Fruit fly (Drosophila melanogaster) whole organism, embryonic: ENCODE results near the gene solo.

Experiments used
- Ada2b ChIP-seq: fragments of 200-800 bp; sonication (Bioruptor generic); IDR thresholded peaks from 2 replicates; pipeline ENCODE4 v1.3.6; 2022; ENCODE audit warnings: missing biosample characterization, missing genetic modification characterization
- Aef1 ChIP-seq: fragments of 200-800 bp; sonication (Bioruptor generic); IDR thresholded peaks from 3 replicates; pipeline ENCODE4 v1.3.6; 2022; ENCODE audit warnings: missing biosample characterization, missing genetic modification characterization
- Atf6 ChIP-seq: fragments of 200-800 bp; sonication (Bioruptor generic); IDR thresholded peaks from 2 replicates; pipeline ENCODE4 v1.3.6; 2022; ENCODE audit warnings: missing biosample characterization, missing genetic modification characterization
- CG10267 ChIP-seq: fragments of 200-800 bp; sonication (Bioruptor generic); optimal IDR thresholded peaks from 2 replicates; lab custom pipeline; 2018; ENCODE audit warnings: missing biosample characterization, mild to moderate bottlenecking, missing genetic modification characterization, moderate library complexity
- CG10321 ChIP-seq: fragments of 200-800 bp; sonication (Bioruptor generic); IDR thresholded peaks from 2 replicates; pipeline ENCODE4 v1.3.6; 2022; ENCODE audit warnings: missing biosample characterization, missing genetic modification characterization
- CG15601 ChIP-seq: fragments of 200-800 bp; sonication (Bioruptor generic); optimal IDR thresholded peaks from 3 replicates; lab custom pipeline; 2019; ENCODE audit warnings: missing biosample characterization, mild to moderate bottlenecking, missing genetic modification characterization, moderate library complexity
- CG1603 ChIP-seq: fragments of 200-800 bp; sonication (Bioruptor generic); optimal IDR thresholded peaks from 2 replicates; lab custom pipeline; 2019; ENCODE audit warnings: missing biosample characterization, mild to moderate bottlenecking, missing genetic modification characterization, moderate library complexity
- CG31224 ChIP-seq: fragments of 200-800 bp; sonication (Bioruptor generic); IDR thresholded peaks from 2 replicates; pipeline ENCODE4 v1.3.6; 2022; ENCODE audit warnings: missing biosample characterization, missing genetic modification characterization
- CG33213 ChIP-seq: fragments of 200-800 bp; sonication (Bioruptor generic); optimal IDR thresholded peaks from 3 replicates; lab custom pipeline; 2016; ENCODE audit warnings: missing biosample characterization, missing genetic modification characterization
- CG42726 ChIP-seq: fragments of 200-800 bp; sonication (Bioruptor generic); IDR thresholded peaks from 2 replicates; pipeline ENCODE4 v1.3.6; 2022; ENCODE audit warnings: missing biosample characterization, missing genetic modification characterization; ENCODE audit not compliant: partially characterized antibody
- CG4328 ChIP-seq: fragments of 200-800 bp; sonication (Bioruptor generic); optimal IDR thresholded peaks from 3 replicates; lab custom pipeline; 2017; ENCODE audit warnings: missing biosample characterization, missing genetic modification reagents, missing genetic modification characterization
- CG7357 ChIP-seq: fragments of 200-800 bp; sonication (Bioruptor generic); IDR thresholded peaks from 3 replicates; pipeline ENCODE4 v1.3.6; 2022; ENCODE audit warnings: missing biosample characterization, missing genetic modification characterization
- CG7372 ChIP-seq: fragments of 200-800 bp; sonication (Bioruptor generic); IDR thresholded peaks from 2 replicates; pipeline ENCODE4 v1.3.6; 2022; ENCODE audit warnings: missing biosample characterization, missing genetic modification characterization
- CG8359 ChIP-seq: fragments of 200-800 bp; sonication (Bioruptor generic); optimal IDR thresholded peaks from 2 replicates; lab custom pipeline; 2017; ENCODE audit warnings: missing biosample characterization, mild to moderate bottlenecking, missing genetic modification characterization, borderline replicate concordance
- CG8478 ChIP-seq: fragments of >200 bp; optimal IDR thresholded peaks from 2 replicates; lab custom pipeline; 2018
- CG9932 ChIP-seq: fragments of 200-800 bp; sonication (Bioruptor generic); IDR thresholded peaks from 2 replicates; pipeline ENCODE4 v1.3.6; 2022; ENCODE audit warnings: missing biosample characterization, missing genetic modification characterization
- CHES-1-like ChIP-seq: fragments of 200-800 bp; sonication (Bioruptor generic); optimal IDR thresholded peaks from 2 replicates; lab custom pipeline; 2016; ENCODE audit warnings: missing biosample characterization, missing genetic modification characterization
- Chrac-16 ChIP-seq: fragments of 200-800 bp; sonication (Bioruptor generic); optimal IDR thresholded peaks from 3 replicates; lab custom pipeline; 2016; ENCODE audit warnings: missing biosample characterization, missing genetic modification characterization
- CoRest ChIP-seq: fragments of 200-800 bp; sonication (Bioruptor generic); optimal IDR thresholded peaks from 3 replicates; lab custom pipeline; 2018; ENCODE audit warnings: missing biosample characterization, mild to moderate bottlenecking, missing genetic modification characterization, moderate library complexity
- Dip3 ChIP-seq: fragments of 200-800 bp; sonication (Bioruptor generic); optimal IDR thresholded peaks from 3 replicates; lab custom pipeline; 2016; ENCODE audit warnings: missing biosample characterization, missing genetic modification characterization
- Fer3 ChIP-seq: fragments of 200-800 bp; sonication (Bioruptor generic); optimal IDR thresholded peaks from 2 replicates; lab custom pipeline; 2018; ENCODE audit warnings: missing biosample characterization, mild to moderate bottlenecking, missing genetic modification characterization, moderate library complexity
- HLH3B ChIP-seq: fragments of 200-800 bp; sonication (Bioruptor generic); IDR thresholded peaks from 2 replicates; pipeline ENCODE4 v1.3.6; 2022; ENCODE audit warnings: missing biosample characterization, missing genetic modification characterization
- HLH4C ChIP-seq: fragments of 200-800 bp; sonication (Bioruptor generic); IDR thresholded peaks from 3 replicates; pipeline ENCODE4 v1.3.6; 2022; ENCODE audit warnings: missing biosample characterization, missing genetic modification characterization; ENCODE audit not compliant: partially characterized antibody
- Hand ChIP-seq: fragments of 200-800 bp; sonication (Bioruptor generic); optimal IDR thresholded peaks from 2 replicates; lab custom pipeline; 2017; ENCODE audit warnings: mild to moderate bottlenecking, missing biosample characterization, missing genetic modification reagents, missing genetic modification characterization
- Hey ChIP-seq: fragments of 200-800 bp; sonication (Bioruptor generic); optimal IDR thresholded peaks from 3 replicates; lab custom pipeline; 2018; ENCODE audit warnings: missing biosample characterization, mild to moderate bottlenecking, missing genetic modification characterization
- Hmr ChIP-seq: fragments of 200-800 bp; sonication (Bioruptor generic); optimal IDR thresholded peaks from 3 replicates; lab custom pipeline; 2017; ENCODE audit warnings: mild to moderate bottlenecking, missing biosample characterization, missing genetic modification reagents, missing genetic modification characterization
- Hr51 ChIP-seq, 2 experiments: fragments of 200-800 bp; sonication (Bioruptor generic); optimal IDR thresholded peaks; 2 replicates in 1 of 2; 3 replicates in 1 of 2; lab custom pipeline; 2016 to 2018; ENCODE audit warnings: missing biosample characterization in 2 of 2, missing genetic modification characterization in 2 of 2, mild to moderate bottlenecking in 1 of 2, moderate library complexity in 1 of 2
- Lpt ChIP-seq: fragments of >200 bp; optimal IDR thresholded peaks from 2 replicates; lab custom pipeline; 2018; ENCODE audit warnings: missing biosample characterization, missing genetic modification characterization
- Med ChIP-seq: fragments of 200-800 bp; sonication (Bioruptor generic); peaks from one replicate; lab custom pipeline; 2016; ENCODE audit warnings: missing biosample characterization, missing genetic modification characterization, mild to moderate bottlenecking, inconsistent platforms, moderate library complexity
- Scr ChIP-seq: fragments of 200-800 bp; sonication (Bioruptor generic); IDR thresholded peaks from 2 replicates; pipeline ENCODE4 v1.3.6; 2022; ENCODE audit warnings: missing biosample characterization, missing genetic modification characterization; ENCODE audit not compliant: partially characterized antibody
- Side ChIP-seq: fragments of 200-800 bp; sonication (Bioruptor generic); optimal IDR thresholded peaks from 2 replicates; lab custom pipeline; 2016; ENCODE audit warnings: missing biosample characterization, missing genetic modification characterization
- Sox100B ChIP-seq: fragments of 200-800 bp; sonication (Bioruptor generic); optimal IDR thresholded peaks from 3 replicates; lab custom pipeline; 2018; ENCODE audit warnings: missing biosample characterization, mild to moderate bottlenecking, missing genetic modification characterization
- Taf1 ChIP-seq: fragments of 200-800 bp; sonication (Bioruptor generic); IDR thresholded peaks from 2 replicates; pipeline ENCODE4 v1.3.6; 2022; ENCODE audit warnings: missing biosample characterization, missing genetic modification characterization
- Vsx1 ChIP-seq: fragments of 200-800 bp; sonication (Bioruptor generic); optimal IDR thresholded peaks from 2 replicates; lab custom pipeline; 2017; ENCODE audit warnings: missing biosample characterization, mild to moderate bottlenecking, missing genetic modification characterization, missing genetic modification reagents
- br ChIP-seq: fragments of >200 bp; optimal IDR thresholded peaks from 2 replicates; lab custom pipeline; 2017
- danr ChIP-seq: fragments of 200-800 bp; sonication (Bioruptor generic); IDR thresholded peaks from 2 replicates; pipeline ENCODE4 v1.3.6; 2022; ENCODE audit warnings: missing biosample characterization, missing genetic modification characterization
- dimm ChIP-seq: fragments of 200-800 bp; sonication (Bioruptor generic); IDR thresholded peaks from 2 replicates; pipeline ENCODE4 v1.3.6; 2022; ENCODE audit warnings: missing biosample characterization, missing genetic modification characterization
- dm ChIP-seq: fragments of 200-800 bp; sonication (Bioruptor generic); optimal IDR thresholded peaks from 3 replicates; lab custom pipeline; 2016; ENCODE audit warnings: missing biosample characterization, missing genetic modification characterization
- ems ChIP-seq: fragments of 200-800 bp; sonication (Bioruptor generic); optimal IDR thresholded peaks from 3 replicates; lab custom pipeline; 2016; ENCODE audit warnings: missing biosample characterization, missing genetic modification characterization
- gcm2 ChIP-seq: fragments of 200-800 bp; sonication (Bioruptor generic); optimal IDR thresholded peaks from 2 replicates; lab custom pipeline; 2016; ENCODE audit warnings: missing biosample characterization, missing genetic modification characterization
- grn ChIP-seq: fragments of 200-800 bp; sonication (Bioruptor generic); optimal IDR thresholded peaks from 3 replicates; lab custom pipeline; 2017; ENCODE audit warnings: missing biosample characterization, missing genetic modification characterization
- gsb ChIP-seq: fragments of 200-800 bp; sonication (Bioruptor generic); IDR thresholded peaks from 2 replicates; pipeline ENCODE4 v1.3.6; 2022; ENCODE audit warnings: missing biosample characterization, missing genetic modification characterization
- ham ChIP-seq: fragments of 200-800 bp; sonication (Bioruptor generic); IDR thresholded peaks from 2 replicates; pipeline ENCODE4 v1.3.6; 2022; ENCODE audit warnings: missing biosample characterization, missing genetic modification characterization
- jing ChIP-seq: fragments of 200-800 bp; sonication (Bioruptor generic); optimal IDR thresholded peaks from 2 replicates; lab custom pipeline; 2018; ENCODE audit warnings: missing biosample characterization, mild to moderate bottlenecking, missing genetic modification characterization
- mam ChIP-seq: fragments of 200-800 bp; sonication (Bioruptor generic); optimal IDR thresholded peaks from 3 replicates; lab custom pipeline; 2016; ENCODE audit warnings: missing biosample characterization, missing genetic modification characterization
- onecut ChIP-seq: fragments of 200-800 bp; sonication (Bioruptor generic); IDR thresholded peaks from 2 replicates; pipeline ENCODE4 v1.3.6; 2022; ENCODE audit warnings: missing biosample characterization, missing genetic modification characterization
- org-1 ChIP-seq: fragments of 200-800 bp; sonication (Bioruptor generic); optimal IDR thresholded peaks from 2 replicates; lab custom pipeline; 2017; ENCODE audit warnings: missing biosample characterization, missing genetic modification characterization
- row ChIP-seq: fragments of 200-800 bp; sonication (Bioruptor generic); IDR thresholded peaks from 3 replicates; pipeline ENCODE4 v1.3.6; 2022; ENCODE audit warnings: missing biosample characterization, missing genetic modification characterization
- schlank ChIP-seq: fragments of 200-800 bp; sonication (Bioruptor generic); optimal IDR thresholded peaks from 2 replicates; lab custom pipeline; 2018; ENCODE audit warnings: missing biosample characterization, mild to moderate bottlenecking, missing genetic modification characterization
- shn ChIP-seq: fragments of 200-800 bp; sonication (Bioruptor generic); optimal IDR thresholded peaks from 3 replicates; lab custom pipeline; 2016; ENCODE audit warnings: missing biosample characterization, missing genetic modification characterization
- sqz ChIP-seq: fragments of 200-800 bp; sonication (Bioruptor generic); optimal IDR thresholded peaks from 3 replicates; lab custom pipeline; 2018; ENCODE audit warnings: missing biosample characterization, mild to moderate bottlenecking, missing genetic modification characterization
- sug ChIP-seq: fragments of 200-800 bp; optimal IDR thresholded peaks from 2 replicates; lab custom pipeline; 2019; ENCODE audit warnings: missing biosample characterization, mild to moderate bottlenecking, missing genetic modification characterization, moderate library complexity
- zen ChIP-seq: fragments of 200-800 bp; sonication (Bioruptor generic); optimal IDR thresholded peaks from 3 replicates; lab custom pipeline; 2018; ENCODE audit warnings: missing biosample characterization, mild to moderate bottlenecking, missing genetic modification characterization, moderate library complexity

solo gene

dm6 chr2L:15117995-15118394 lies 56.5 kb downstream of the solo start (continued):
- TF ChIP-seq schlank (tag; lab: Kevin White, UChicago): no peak
- no peak for TF ChIP-seq Chrac-16
- no peak for TF ChIP-seq sug (tag; lab: Kevin White, UChicago)
- TF ChIP-seq CG9932: 0 out of 2 replicates have a peak, but pooled peaks have one; percentile 5
- TF ChIP-seq Ada2b (GFP tag; lab: Robert Waterston, UW): no peak
- TF ChIP-seq Side (GFP tag; lab: Kevin White, UChicago): no peak
- no peak for TF ChIP-seq Hmr (GFP tag; lab: Kevin White, UChicago)
- TF ChIP-seq CoRest: no peak
- TF ChIP-seq sqz (GFP tag; lab: Kevin White, UChicago): no peak
- TF ChIP-seq dimm: no peak
- TF ChIP-seq CG33213 (GFP tag; lab: Kevin White, UChicago): peak; percentile 23
- TF ChIP-seq Scr (GFP tag; lab: Robert Waterston, UW): no peak
- TF ChIP-seq shn (GFP tag; lab: Kevin White, UChicago): no peak
- no peak for TF ChIP-seq onecut (GFP tag; lab: Robert Waterston, UW)
- no peak for TF ChIP-seq mam (GFP tag; lab: Kevin White, UChicago)
- no peak for TF ChIP-seq Atf6 (GFP tag; lab: Robert Waterston, UW)
- no peak for TF ChIP-seq HLH4C
- TF ChIP-seq CG1603: no peak
- no peak for TF ChIP-seq Lpt (GFP tag; lab: Kevin White, UChicago)
- TF ChIP-seq CG4328 (GFP tag; lab: Kevin White, UChicago): no peak
- TF ChIP-seq Aef1 (GFP tag; lab: Robert Waterston, UW): no peak
- no peak for TF ChIP-seq CG10321 (GFP tag; lab: Robert Waterston, UW)
- no peak for TF ChIP-seq Dip3 (GFP tag; lab: Kevin White, UChicago)
- no peak for TF ChIP-seq row (GFP tag; lab: Robert Waterston, UW)
- no peak for TF ChIP-seq CHES-1-like (GFP tag; lab: Kevin White, UChicago)
- no peak for TF ChIP-seq Hey (tag; lab: Kevin White, UChicago)
- no peak for TF ChIP-seq ham
- TF ChIP-seq Vsx1: no peak
- TF ChIP-seq gcm2 (GFP tag; lab: Kevin White, UChicago): no peak
- TF ChIP-seq CG31224 (GFP tag; lab: Robert Waterston, UW): no peak
- TF ChIP-seq ems (GFP tag; lab: Kevin White, UChicago): no peak
- TF ChIP-seq CG7357 (GFP tag; lab: Robert Waterston, UW): no peak
- peak; percentile 83 for TF ChIP-seq CG10267 (tag; lab: Kevin White, UChicago)
- peak; percentile 1 for TF ChIP-seq Fer3 (tag; lab: Kevin White, UChicago)
- peak; percentile 88 for TF ChIP-seq Med (GFP tag; lab: Kevin White, UChicago)
- no peak for TF ChIP-seq danr (GFP tag; lab: Robert Waterston, UW)
- no peak for TF ChIP-seq dm (GFP tag; lab: Kevin White, UChicago)
- no peak for TF ChIP-seq jing (GFP tag; lab: Kevin White, UChicago)
- TF ChIP-seq CG8478 (lab: Kevin White, UChicago): no peak
- TF ChIP-seq zen (tag; lab: Kevin White, UChicago): peak; percentile 24
- no peak for TF ChIP-seq grn (GFP tag; lab: Kevin White, UChicago)
- no peak for TF ChIP-seq org-1 (GFP tag; lab: Kevin White, UChicago)
- no peak for TF ChIP-seq HLH3B
- no peak for TF ChIP-seq CG15601 (tag; lab: Kevin White, UChicago)
- TF ChIP-seq gsb: no peak
- no peak for TF ChIP-seq Hand (GFP tag; lab: Kevin White, UChicago)
- TF ChIP-seq Sox100B (GFP tag; lab: Kevin White, UChicago): no peak
- no peak for TF ChIP-seq br (lab: Kevin White, UChicago)
- TF ChIP-seq CG8359: no peak
- TF ChIP-seq CG42726 (GFP tag; lab: Robert Waterston, UW): no peak
- TF ChIP-seq Hr51 (GFP tag; optimal IDR thresholded peaks at IDR 0.05; lab: Kevin White, UChicago): no peak
- no peak for TF ChIP-seq CG7372 (GFP tag; lab: Robert Waterston, UW)
- TF ChIP-seq Taf1: no peak
